Worm (Caenorhabditis elegans) whole organism, L1 larva: ENCODE data around the gene eat-3.

Experiments
- aha-1 ChIP-seq: fragments of 150-350 bp; optimal IDR thresholded peaks from 2 replicates; lab custom pipeline; 2014; ENCODE audit warnings: missing biosample characterization, missing genetic modification characterization
- ceh-8 ChIP-seq: fragments of 200-800 bp; sonication (Bioruptor generic); optimal IDR thresholded peaks from 2 replicates; lab custom pipeline; 2018; ENCODE audit warnings: mild to moderate bottlenecking, missing genetic modification characterization, moderate library complexity, missing compliant biosample characterization
- ceh-82 ChIP-seq, 3 experiments: fragments of 150-350 bp in 1 of 3; sonication (generic microtip) in 2 of 3; optimal IDR thresholded peaks; 2 replicates each; lab custom pipeline; 2014 to 2017; ENCODE audit warnings: missing biosample characterization in 3 of 3, missing genetic modification characterization in 3 of 3
- ceh-88 ChIP-seq: fragments of 200-800 bp; sonication (Bioruptor generic); IDR thresholded peaks from 2 replicates; pipeline ENCODE4 v1.3.6; 2022; ENCODE audit warnings: missing genetic modification characterization, missing compliant biosample characterization
- dsc-1 ChIP-seq: sonication (generic microtip); optimal IDR thresholded peaks from 2 replicates; lab custom pipeline; 2016; ENCODE audit warnings: mild to moderate bottlenecking, missing genetic modification characterization, missing compliant biosample characterization
- efl-1 ChIP-seq, 4 experiments: fragments of 150-350 bp; optimal IDR thresholded peaks in 3 of 4; peaks in 1 of 4; 1 replicate in 1 of 4; 2 replicates in 3 of 4; lab custom pipeline; 2014; ENCODE audit warnings: missing biosample characterization in 2 of 4, missing genetic modification characterization in 2 of 4, missing genetic modification reagents in 2 of 4
- efl-3 ChIP-seq: fragments of 200-800 bp; sonication (Bioruptor generic); optimal IDR thresholded peaks from 2 replicates; lab custom pipeline; 2018; ENCODE audit warnings: mild to moderate bottlenecking, missing genetic modification characterization, missing compliant biosample characterization
- egl-13 ChIP-seq: sonication (generic microtip); optimal IDR thresholded peaks from 2 replicates; lab custom pipeline; 2016; ENCODE audit warnings: missing genotype, missing genetic modification reagents, missing genetic modification characterization, missing compliant biosample characterization
- egl-27 ChIP-seq, 2 experiments: fragments of 150-350 bp in 1 of 2; sonication (generic microtip); optimal IDR thresholded peaks; 3 replicates each; lab custom pipeline; 2017 to 2018; ENCODE audit warnings: missing biosample characterization in 2 of 2, missing genetic modification characterization in 2 of 2, missing genetic modification reagents in 2 of 2
- elt-2 ChIP-seq: sonication (generic microtip); optimal IDR thresholded peaks from 2 replicates; lab custom pipeline; 2016; ENCODE audit warnings: missing genetic modification characterization, mild to moderate bottlenecking, inconsistent platforms, missing compliant biosample characterization, missing genetic modification reagents
- fkh-4 ChIP-seq: sonication (generic microtip); optimal IDR thresholded peaks from 2 replicates; lab custom pipeline; 2016; ENCODE audit warnings: missing compliant biosample characterization, missing genetic modification characterization, borderline replicate concordance
- fkh-8 ChIP-seq: sonication (generic microtip); optimal IDR thresholded peaks from 2 replicates; lab custom pipeline; 2016; ENCODE audit warnings: mild to moderate bottlenecking, missing genetic modification characterization, missing compliant biosample characterization
- grh-1 ChIP-seq: fragments of 200-800 bp; sonication (Bioruptor generic); IDR thresholded peaks from 2 replicates; pipeline ENCODE4 v1.3.6; 2022; ENCODE audit warnings: missing genetic modification reagents, missing genetic modification characterization, missing compliant biosample characterization
- hlh-4 ChIP-seq: sonication (generic microtip); optimal IDR thresholded peaks from 2 replicates; lab custom pipeline; 2016; ENCODE audit warnings: mild to moderate bottlenecking, missing genetic modification characterization, missing compliant biosample characterization
- isw-1 ChIP-seq: fragments of 200-800 bp; sonication (Bioruptor generic); IDR thresholded peaks from 2 replicates; pipeline ENCODE4 v1.3.6; 2022; ENCODE audit warnings: missing genetic modification characterization, missing compliant biosample characterization
- lin-14 ChIP-seq: fragments of 200-800 bp; sonication (Bioruptor generic); optimal IDR thresholded peaks from 2 replicates; lab custom pipeline; 2018; ENCODE audit warnings: mild to moderate bottlenecking, missing genetic modification characterization, moderate library complexity, missing compliant biosample characterization
- lin-35 ChIP-seq, 2 experiments: fragments of 150-350 bp; optimal IDR thresholded peaks; 2 replicates each; lab custom pipeline; 2014; ENCODE audit warnings: missing biosample characterization in 2 of 2, missing genetic modification characterization in 2 of 2, missing genetic modification reagents in 2 of 2
- lin-39 ChIP-seq: fragments of 150-350 bp; optimal IDR thresholded peaks from 2 replicates; lab custom pipeline; 2014; ENCODE audit warnings: missing biosample characterization, missing genetic modification reagents, missing genetic modification characterization
- lsy-2 ChIP-seq, 2 experiments: fragments of 150-350 bp; optimal IDR thresholded peaks; 2 replicates each; lab custom pipeline; 2014; ENCODE audit warnings: missing biosample characterization in 2 of 2, missing genetic modification characterization in 2 of 2
- mab-9 ChIP-seq: fragments of 200-800 bp; sonication (Bioruptor generic); IDR thresholded peaks from 2 replicates; pipeline ENCODE4 v1.3.6; 2022; ENCODE audit warnings: missing genetic modification reagents, missing genetic modification characterization, missing compliant biosample characterization
- mef-2 ChIP-seq: fragments of 150-350 bp; optimal IDR thresholded peaks from 2 replicates; lab custom pipeline; 2014; ENCODE audit warnings: missing biosample characterization, missing genetic modification characterization
- nhr-20 ChIP-seq: sonication (generic microtip); optimal IDR thresholded peaks from 2 replicates; lab custom pipeline; 2016; ENCODE audit warnings: mild to moderate bottlenecking, missing genetic modification characterization, missing compliant biosample characterization
- nhr-47 ChIP-seq: sonication (generic microtip); optimal IDR thresholded peaks from 2 replicates; lab custom pipeline; 2016; ENCODE audit warnings: mild to moderate bottlenecking, missing genetic modification characterization, moderate library complexity, missing compliant biosample characterization
- nhr-71 ChIP-seq: sonication (generic microtip); optimal IDR thresholded peaks from 2 replicates; lab custom pipeline; 2016; ENCODE audit warnings: mild to moderate bottlenecking, missing genetic modification characterization, moderate library complexity, missing compliant biosample characterization
- nhr-90 ChIP-seq: sonication (generic microtip); optimal IDR thresholded peaks from 2 replicates; lab custom pipeline; 2016; ENCODE audit warnings: mild to moderate bottlenecking, missing genetic modification characterization, missing compliant biosample characterization; ENCODE audit not compliant: poor library complexity
- pag-3 ChIP-seq: sonication (generic microtip); optimal IDR thresholded peaks from 2 replicates; lab custom pipeline; 2017; ENCODE audit warnings: missing genetic modification characterization, mild to moderate bottlenecking, missing compliant biosample characterization, antibody characterized with exemption, borderline replicate concordance; ENCODE audit not compliant: insufficient read depth
- pqm-1 ChIP-seq: sonication (generic microtip); optimal IDR thresholded peaks from 3 replicates; lab custom pipeline; 2017; ENCODE audit warnings: missing biosample characterization, missing genetic modification characterization
- rnt-1 ChIP-seq: sonication (generic microtip); optimal IDR thresholded peaks from 2 replicates; lab custom pipeline; 2016; ENCODE audit warnings: mild to moderate bottlenecking, missing genetic modification characterization, moderate library complexity, missing compliant biosample characterization
- skn-1 ChIP-seq: fragments of 150-350 bp; optimal IDR thresholded peaks from 2 replicates; lab custom pipeline; 2014; ENCODE audit warnings: missing biosample characterization, missing genetic modification characterization
- snpc-4 ChIP-seq: fragments of 150-350 bp; optimal IDR thresholded peaks from 2 replicates; lab custom pipeline; 2014; ENCODE audit warnings: missing biosample characterization, missing genetic modification characterization
- sox-4 ChIP-seq: sonication (generic microtip); optimal IDR thresholded peaks from 2 replicates; lab custom pipeline; 2016; ENCODE audit warnings: missing genetic modification characterization, missing compliant biosample characterization
- sup-37 ChIP-seq: fragments of 200-800 bp; sonication (Bioruptor generic); optimal IDR thresholded peaks from 2 replicates; lab custom pipeline; 2018; ENCODE audit warnings: mild to moderate bottlenecking, missing genetic modification characterization, missing compliant biosample characterization
- unc-130 ChIP-seq: fragments of 150-350 bp; optimal IDR thresholded peaks from 2 replicates; lab custom pipeline; 2017; ENCODE audit warnings: missing biosample characterization, missing genetic modification characterization, inconsistent platforms
- vab-15 ChIP-seq: sonication (generic microtip); optimal IDR thresholded peaks from 2 replicates; lab custom pipeline; 2017; ENCODE audit warnings: missing genotype, mild to moderate bottlenecking, missing genetic modification characterization, missing compliant biosample characterization
- zip-4 ChIP-seq: fragments of 200-800 bp; sonication (Bioruptor generic); optimal IDR thresholded peaks from 2 replicates; lab custom pipeline; 2018; ENCODE audit warnings: mild to moderate bottlenecking, missing genetic modification characterization, moderate library complexity, missing compliant biosample characterization

eat-3 gene

DNA sequence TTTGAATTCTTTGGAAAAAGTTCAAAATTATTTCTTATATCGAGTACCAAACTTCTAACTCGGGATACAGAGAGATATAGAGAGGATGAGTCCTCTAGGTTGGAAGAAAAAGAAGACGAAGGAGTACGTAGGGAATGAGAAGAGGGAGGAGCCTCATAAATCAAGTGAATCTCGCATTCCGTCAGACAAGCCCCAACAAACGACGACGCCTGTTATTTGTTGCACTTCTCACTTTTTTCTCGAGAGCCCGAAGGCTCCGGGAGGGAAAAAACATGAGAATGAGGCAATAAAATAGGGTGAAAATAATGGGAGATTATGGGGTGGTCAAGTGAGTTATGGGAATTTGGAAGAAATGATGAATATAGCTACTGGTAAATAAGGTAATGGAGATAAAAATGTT, 25.0 kb upstream of the eat-3 start (continued):
- TF ChIP-seq sup-37 (GFP tag; lab: Kevin White, UChicago) (no peak), mab-9 (0 out of 2 replicates have a peak, but pooled peaks have one; percentile 46)

DNA sequence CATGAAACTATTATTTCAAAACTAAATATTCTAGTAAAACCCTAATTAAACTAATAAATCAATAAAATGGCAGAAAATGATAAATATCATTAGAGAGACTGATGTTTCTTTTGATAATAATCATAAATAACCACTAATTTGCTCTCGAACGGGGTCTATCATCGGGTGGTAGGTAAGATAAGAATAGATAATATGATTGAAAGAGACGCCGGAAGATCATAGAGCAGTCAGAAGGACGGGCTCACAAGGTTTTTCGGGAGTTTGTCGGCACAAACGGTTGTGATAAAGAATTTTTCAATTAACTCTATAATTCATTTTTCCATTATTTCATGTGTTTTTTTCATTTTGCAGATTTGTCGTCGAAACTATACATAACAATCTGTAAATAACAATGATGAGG, 23.6 kb upstream of the eat-3 start:
- TF ChIP-seq efl-3 (GFP tag; lab: Kevin White, UChicago) = no peak
- no peak for TF ChIP-seq isw-1 (GFP tag; lab: Robert Waterston, UW)
- TF ChIP-seq nhr-20 (tag; lab: Kevin White, UChicago) = peak; percentile 12
- TF ChIP-seq elt-2 (tag; lab: Kevin White, UChicago) = peak; percentile 83
- TF ChIP-seq nhr-90 = peak; percentile 13
- TF ChIP-seq pqm-1 (tag; lab: Kevin White, UChicago) = peak; percentile 3
- peak; percentile 27 for TF ChIP-seq lin-14 (GFP tag; lab: Kevin White, UChicago)

DNA sequence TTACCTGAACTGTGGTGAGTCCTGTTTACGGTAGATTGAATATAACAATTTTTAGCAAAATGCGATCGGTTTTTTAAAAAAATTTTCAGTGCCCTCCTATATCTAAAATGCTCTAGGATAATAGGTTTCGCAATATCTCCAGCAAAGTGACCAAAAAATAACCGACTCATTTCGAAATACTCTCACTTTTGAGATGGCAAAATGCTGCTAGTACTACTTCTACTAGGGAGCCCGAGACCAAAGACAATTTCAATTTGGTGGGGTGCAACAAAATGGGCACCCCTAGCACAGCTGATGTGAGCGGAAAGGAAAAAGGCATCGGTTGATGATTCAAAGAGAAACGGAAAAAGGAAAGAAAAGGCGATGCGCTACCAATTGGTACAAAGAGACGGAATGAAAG, 21.1 kb upstream of the eat-3 start:
- TF ChIP-seq sup-37 (GFP tag; lab: Kevin White, UChicago) (no peak), zip-4 (GFP tag; lab: Kevin White, UChicago) (no peak), vab-15 (no peak), lin-14 (GFP tag; lab: Kevin White, UChicago) (peak; percentile 24), ceh-8 (GFP tag; lab: Kevin White, UChicago) (no peak), skn-1 (tag; lab: Kevin White, UChicago) (peak; percentile 1), ceh-82 (tag; optimal IDR thresholded peaks at IDR 0.05; lab: Kevin White, UChicago) (peak in 1 of 3 experiments; percentile 15), pag-3 (tag; lab: Kevin White, UChicago) (no peak)

DNA sequence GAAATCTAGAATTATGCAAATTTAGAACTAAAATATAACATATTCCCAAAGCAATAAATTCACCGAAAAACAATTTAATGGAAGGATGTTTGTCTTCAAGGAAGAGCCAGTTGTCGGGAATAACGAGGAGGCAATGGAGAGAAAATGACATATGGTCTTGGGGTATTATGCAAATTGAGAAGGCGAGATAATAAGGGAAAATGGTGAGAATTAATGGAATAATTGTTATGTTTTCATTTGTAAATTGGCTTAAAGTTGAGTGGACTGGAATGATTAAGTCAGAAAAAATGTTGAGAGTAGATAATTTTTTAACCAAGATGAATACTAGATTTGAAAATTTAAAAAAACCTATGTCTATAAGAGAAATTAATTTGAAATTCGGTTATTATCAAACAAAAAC, 19.8 kb upstream of the eat-3 start:
- TF ChIP-seq sup-37 (GFP tag; lab: Kevin White, UChicago) (no peak), egl-13 (tag; lab: Kevin White, UChicago) (no peak), mef-2 (tag; lab: Kevin White, UChicago) (no peak), grh-1 (GFP tag; lab: Robert Waterston, UW) (no peak), fkh-8 (tag; lab: Kevin White, UChicago) (no peak), nhr-47 (tag; lab: Kevin White, UChicago) (no peak), sox-4 (tag; lab: Kevin White, UChicago) (no peak), lsy-2 (tag; optimal IDR thresholded peaks at IDR 0.05; lab: Kevin White, UChicago) (no peak)

DNA sequence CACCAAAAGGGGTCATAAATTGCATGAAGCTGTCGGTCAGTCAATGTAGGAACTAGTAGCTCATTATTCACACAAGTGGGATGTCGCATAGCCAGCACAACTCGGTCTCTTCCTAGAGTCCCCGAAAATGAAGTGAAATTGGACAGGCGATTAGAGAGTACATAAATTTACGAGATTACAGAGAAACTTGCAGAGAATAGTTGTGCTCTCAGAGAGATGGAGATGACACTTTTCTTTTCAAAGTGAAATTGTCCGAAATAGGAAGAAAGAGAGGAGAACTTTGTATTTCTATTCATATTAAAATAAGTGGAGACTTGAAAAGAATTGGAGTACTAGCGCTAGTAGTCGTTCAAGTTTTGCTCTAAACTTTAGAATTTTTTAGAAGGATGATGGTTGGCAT, 19.1 kb upstream of the eat-3 start:
- TF ChIP-seq efl-3 (GFP tag; lab: Kevin White, UChicago) (no peak), snpc-4 (tag; lab: Kevin White, UChicago) (peak; percentile 5), efl-1 (optimal IDR thresholded peaks at IDR 0.05; lab: Kevin White, UChicago) (no peak), efl-1 (GFP tag; optimal IDR thresholded peaks at IDR 0.05 in 1 of 2; lab: Kevin White, UChicago) (peak in 1 of 2 experiments; percentile 84), lin-14 (GFP tag; lab: Kevin White, UChicago) (peak; percentile 61)

DNA sequence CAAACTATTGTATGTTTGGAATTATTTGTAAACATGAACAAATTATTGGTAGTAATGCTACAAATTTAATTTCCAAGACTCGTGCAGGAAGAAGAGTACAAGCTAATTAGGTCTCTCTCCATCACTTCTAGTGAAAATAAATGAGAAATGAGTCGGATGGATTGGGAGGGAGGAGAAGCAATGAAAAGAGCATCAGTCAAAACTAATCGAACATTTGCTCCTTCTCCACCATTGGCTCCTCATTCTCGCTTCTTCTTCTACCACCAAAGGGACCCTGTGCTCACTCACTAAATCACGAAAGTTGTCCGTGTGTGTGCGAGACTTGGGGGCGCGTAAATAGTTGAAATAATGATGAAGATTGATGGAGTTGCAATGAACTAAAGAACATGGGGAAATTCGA, 17.8 kb upstream of the eat-3 start:
- TF ChIP-seq lin-39 (tag; lab: Kevin White, UChicago) (peak; percentile 60), aha-1 (tag; lab: Kevin White, UChicago) (no peak), sox-4 (tag; lab: Kevin White, UChicago) (no peak), fkh-4 (tag; lab: Kevin White, UChicago) (peak; percentile 9), efl-1 (optimal IDR thresholded peaks at IDR 0.05; lab: Kevin White, UChicago) (no peak), efl-1 (GFP tag; optimal IDR thresholded peaks at IDR 0.05 in 1 of 2; lab: Kevin White, UChicago) (peak in 1 of 2 experiments; percentile 20), isw-1 (GFP tag; lab: Robert Waterston, UW) (no peak), ceh-88 (GFP tag; lab: Robert Waterston, UW) (no peak), hlh-4 (tag; lab: Kevin White, UChicago) (no peak), unc-130 (tag; lab: Kevin White, UChicago) (peak; percentile 42), lin-14 (GFP tag; lab: Kevin White, UChicago) (peak; percentile 78), rnt-1 (tag; lab: Kevin White, UChicago) (peak; percentile 70), lin-35 (GFP tag; optimal IDR thresholded peaks at IDR 0.05; lab: Kevin White, UChicago) (no peak), nhr-71 (tag; lab: Kevin White, UChicago) (peak; percentile 47), dsc-1 (tag; lab: Kevin White, UChicago) (peak; percentile 66), egl-27 (tag; optimal IDR thresholded peaks at IDR 0.05; lab: Kevin White, UChicago) (no peak), lsy-2 (tag; optimal IDR thresholded peaks at IDR 0.05; lab: Kevin White, UChicago) (peak in 1 of 2 experiments; percentile 27)
